Fruit fly (Drosophila melanogaster): ENCODE results near the gene Schip1.
A peak's percentile ranks its signal among the peaks of the same experiment; 100 is the strongest.

dm6 chr2L:10341405-10341804, 10.5 kb upstream of the Schip1 start, which contains the start of gene CG31715:
- TF ChIP-seq OdsH (GFP tag; optimal IDR thresholded peaks at IDR 0.05), result no peak
- no peak for TF ChIP-seq Dfd (GFP tag; optimal IDR thresholded peaks at IDR 0.05)
- TF ChIP-seq h (GFP tag; optimal IDR thresholded peaks at IDR 0.05), result peak; percentile 20
- no peak for TF ChIP-seq Abd-B (GFP tag; optimal IDR thresholded peaks at IDR 0.05)
- TF ChIP-seq Hnf4 (GFP tag; optimal IDR thresholded peaks at IDR 0.05), result peak; percentile 21
- no peak for TF ChIP-seq br (GFP tag; optimal IDR thresholded peaks at IDR 0.05)
- no peak for TF ChIP-seq fru (GFP tag; optimal IDR thresholded peaks at IDR 0.05)
- no peak for TF ChIP-seq lola (GFP tag; optimal IDR thresholded peaks at IDR 0.05)
- no peak for TF ChIP-seq jim (GFP tag; optimal IDR thresholded peaks at IDR 0.05)
- TF ChIP-seq Dif (GFP tag; optimal IDR thresholded peaks at IDR 0.05; ENCODE audit: partially characterized antibody), result no peak
- no peak for TF ChIP-seq usp (GFP tag; optimal IDR thresholded peaks at IDR 0.05)
- TF ChIP-seq Mio (GFP tag; optimal IDR thresholded peaks at IDR 0.05), result no peak
- TF ChIP-seq dl (GFP tag; optimal IDR thresholded peaks at IDR 0.05; ENCODE audit: insufficient read depth in 1 of 2, partially characterized antibody in 2 of 2), result no peak
- no peak for TF ChIP-seq Hr78 (GFP tag; optimal IDR thresholded peaks at IDR 0.05)
